Worm (Caenorhabditis elegans): ENCODE measurements around the gene unc-115.

unc-115 gene

ce11 chrX:10172004-10172584, 25.4 kb downstream of the unc-115 start, which contains the start of gene C07A4.2:
TSS of gene C07A4.2 (plus strand) at chrX:10172198.
- TF ChIP-seq snpc-4 (tag; optimal IDR thresholded peaks at IDR 0.05) (no peak), zip-8 (tag; optimal IDR thresholded peaks at IDR 0.05) (no peak), ceh-43 (GFP tag; optimal IDR thresholded peaks at IDR 0.05) (no peak), bed-3 (GFP tag; optimal IDR thresholded peaks at IDR 0.05) (no peak), mls-2 (tag; optimal IDR thresholded peaks at IDR 0.05) (no peak), nhr-237 (tag; optimal IDR thresholded peaks at IDR 0.05) (no peak), cnd-1 (tag; optimal IDR thresholded peaks at IDR 0.05) (no peak), hlh-1 (tag; optimal IDR thresholded peaks at IDR 0.05) (no peak), drap-1 (GFP tag; optimal IDR thresholded peaks at IDR 0.05) (no peak)

ce11 chrX:10174683-10175082, 28.0 kb downstream of the unc-115 start, which contains the start of gene C07A4.3:
TSS of gene C07A4.3 (plus strand) at chrX:10174983.
- TF ChIP-seq cnd-1 (tag; optimal IDR thresholded peaks at IDR 0.05) = no peak
- TF ChIP-seq nhr-28 (tag; optimal IDR thresholded peaks at IDR 0.05) = no peak
- TF ChIP-seq bed-3 (GFP tag; optimal IDR thresholded peaks at IDR 0.05) = no peak
- TF ChIP-seq pha-4 (tag; optimal IDR thresholded peaks at IDR 0.05) = no peak
- TF ChIP-seq mab-5 (tag; optimal IDR thresholded peaks at IDR 0.05) = no peak
- TF ChIP-seq sptf-1 (tag; optimal IDR thresholded peaks at IDR 0.05) = no peak
- no peak for TF ChIP-seq lin-13 (tag; optimal IDR thresholded peaks at IDR 0.05)

ce11 chrX:10176295-10176694, 29.6 kb downstream of the unc-115 start, which contains the start of gene ncs-4:
TSS of gene ncs-4 (plus strand) at chrX:10176521.
- TF ChIP-seq nhr-2 (tag; optimal IDR thresholded peaks at IDR 0.05) (no peak), elt-3 (tag; optimal IDR thresholded peaks at IDR 0.05) (no peak), sptf-1 (tag; optimal IDR thresholded peaks at IDR 0.05) (no peak), zip-8 (tag; optimal IDR thresholded peaks at IDR 0.05) (no peak), drap-1 (GFP tag; optimal IDR thresholded peaks at IDR 0.05) (no peak), ceh-43 (GFP tag; optimal IDR thresholded peaks at IDR 0.05) (no peak), mab-5 (tag; optimal IDR thresholded peaks at IDR 0.05) (no peak), pha-4 (tag; optimal IDR thresholded peaks at IDR 0.05) (no peak), snpc-4 (tag; optimal IDR thresholded peaks at IDR 0.05) (no peak), unc-120 (tag; optimal IDR thresholded peaks at IDR 0.05; ENCODE audit: poor library complexity, severe bottlenecking) (peak; percentile 52), sem-2 (GFP tag; optimal IDR thresholded peaks at IDR 0.05) (no peak), unc-62 (GFP tag; optimal IDR thresholded peaks at IDR 0.05) (peak; percentile 31), lsy-2 (tag; optimal IDR thresholded peaks at IDR 0.05) (no peak), ham-2 (GFP tag; optimal IDR thresholded peaks at IDR 0.05) (no peak), lin-32 (GFP tag; optimal IDR thresholded peaks at IDR 0.05) (no peak)

DNA sequence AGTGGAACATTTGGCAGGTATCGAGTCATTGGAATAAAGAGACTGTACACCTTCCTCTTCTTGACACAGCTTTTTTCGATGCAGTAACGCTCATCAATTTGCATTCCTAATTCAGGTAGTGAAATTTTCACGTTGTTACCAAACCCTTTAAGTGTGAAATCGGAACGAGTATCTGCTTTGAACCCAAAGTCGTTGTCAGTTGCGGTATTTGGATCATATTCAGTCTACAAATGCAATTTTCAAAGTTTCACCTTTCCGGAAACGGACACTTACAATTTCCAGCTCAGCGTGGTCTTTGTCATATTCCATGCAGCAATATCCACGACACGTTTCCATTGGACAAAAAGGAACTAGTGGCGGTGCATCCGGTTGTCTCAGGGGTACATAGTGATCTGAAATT, 35.9 kb downstream of the unc-115 start:
- no peak for TF ChIP-seq zip-8 (tag; optimal IDR thresholded peaks at IDR 0.05)
- no peak for TF ChIP-seq lin-13 (tag; optimal IDR thresholded peaks at IDR 0.05)
- TF ChIP-seq flh-1 (GFP tag; optimal IDR thresholded peaks at IDR 0.05) = no peak
- TF ChIP-seq tbx-8 (GFP tag; optimal IDR thresholded peaks at IDR 0.05) = no peak

DNA sequence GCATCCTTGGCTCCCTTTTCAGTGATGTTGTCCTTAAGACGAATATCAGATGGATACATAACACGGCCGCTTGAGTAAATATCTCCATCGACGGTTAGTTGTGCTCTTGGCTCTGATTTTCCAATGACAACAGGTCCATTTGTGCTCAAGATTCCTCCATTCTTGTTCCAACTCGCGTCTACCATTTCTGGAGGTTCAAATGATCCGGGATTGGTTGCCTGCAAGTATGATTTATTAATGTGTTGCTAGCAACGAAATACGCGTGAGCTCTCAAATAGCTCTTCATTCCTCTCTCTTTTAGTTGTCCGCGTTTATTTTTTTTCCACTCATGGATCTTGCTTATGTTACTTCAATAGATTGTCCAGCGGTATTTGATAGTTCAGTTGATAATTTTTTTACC, 37.0 kb downstream of the unc-115 start, which contains the start of gene arrd-28:
arrd-28 (plus strand) TSS at position 301 of the 400 bp plus-strand sequence.
- TF ChIP-seq ceh-83 (GFP tag; optimal IDR thresholded peaks at IDR 0.05) (no peak), nhr-2 (tag; optimal IDR thresholded peaks at IDR 0.05) (no peak), ztf-11 (tag; optimal IDR thresholded peaks at IDR 0.05) (no peak), nhr-28 (tag; optimal IDR thresholded peaks at IDR 0.05) (no peak), M03D4.4 (tag; optimal IDR thresholded peaks at IDR 0.05) (no peak), blmp-1 (tag; optimal IDR thresholded peaks at IDR 0.05) (no peak), ces-1 (GFP tag; optimal IDR thresholded peaks at IDR 0.05) (no peak), cnd-1 (tag; optimal IDR thresholded peaks at IDR 0.05) (no peak), ceh-43 (GFP tag; optimal IDR thresholded peaks at IDR 0.05) (no peak), zip-8 (tag; optimal IDR thresholded peaks at IDR 0.05) (no peak), ceh-39 (tag; optimal IDR thresholded peaks at IDR 0.05) (no peak), hlh-1 (tag; optimal IDR thresholded peaks at IDR 0.05) (no peak), ham-2 (GFP tag; optimal IDR thresholded peaks at IDR 0.05) (no peak), nhr-12 (tag; optimal IDR thresholded peaks at IDR 0.05) (no peak), unc-120 (tag; optimal IDR thresholded peaks at IDR 0.05; ENCODE audit: poor library complexity, severe bottlenecking) (no peak), lsy-2 (tag; optimal IDR thresholded peaks at IDR 0.05) (no peak), mab-5 (tag; optimal IDR thresholded peaks at IDR 0.05) (no peak), drap-1 (GFP tag; optimal IDR thresholded peaks at IDR 0.05) (no peak)
